Worm (Caenorhabditis elegans) whole organism, mixed stage, embryonic: ENCODE measurements around the gene T02H6.3.

ENCODE experiments used
- M03D4.4 ChIP-seq: sonication (generic microtip); optimal IDR thresholded peaks from 2 replicates; lab custom pipeline; 2017; ENCODE audit warnings: mild to moderate bottlenecking, missing genetic modification characterization, missing compliant biosample characterization
- bed-3 ChIP-seq: fragments of 200-800 bp; sonication (Bioruptor generic); optimal IDR thresholded peaks from 3 replicates; lab custom pipeline; 2018; ENCODE audit warnings: mild to moderate bottlenecking, missing genetic modification characterization, moderate library complexity, missing compliant biosample characterization
- ceh-83 ChIP-seq: fragments of 200-800 bp; sonication (Bioruptor generic); optimal IDR thresholded peaks from 2 replicates; lab custom pipeline; 2018; ENCODE audit warnings: mild to moderate bottlenecking, missing genetic modification characterization, missing compliant biosample characterization
- cnd-1 ChIP-seq: fragments of 200-800 bp; sonication (Bioruptor generic); optimal IDR thresholded peaks from 2 replicates; lab custom pipeline; 2018; ENCODE audit warnings: mild to moderate bottlenecking, missing genetic modification characterization, missing compliant biosample characterization
- elt-1 ChIP-seq: sonication (generic microtip); optimal IDR thresholded peaks from 2 replicates; lab custom pipeline; 2017; ENCODE audit warnings: missing genetic modification characterization, mild to moderate bottlenecking, missing compliant biosample characterization, antibody characterized with exemption, moderate library complexity, borderline replicate concordance; ENCODE audit not compliant: insufficient read depth
- elt-3 ChIP-seq: fragments of 150-350 bp; optimal IDR thresholded peaks from 2 replicates; lab custom pipeline; 2014; ENCODE audit warnings: missing biosample characterization, missing genetic modification characterization
- hlh-1 ChIP-seq: fragments of 150-350 bp; optimal IDR thresholded peaks from 2 replicates; lab custom pipeline; 2014; ENCODE audit warnings: missing biosample characterization, missing genetic modification reagents, missing genetic modification characterization
- lin-13 ChIP-seq: fragments of 150-350 bp; optimal IDR thresholded peaks from 2 replicates; lab custom pipeline; 2014; ENCODE audit warnings: missing biosample characterization, missing genetic modification characterization
- lin-32 ChIP-seq: fragments of 200-800 bp; sonication (Bioruptor generic); optimal IDR thresholded peaks from 2 replicates; lab custom pipeline; 2018; ENCODE audit warnings: mild to moderate bottlenecking, missing genetic modification characterization, missing compliant biosample characterization
- lsy-2 ChIP-seq: fragments of 150-350 bp; optimal IDR thresholded peaks from 2 replicates; lab custom pipeline; 2014; ENCODE audit warnings: missing biosample characterization, missing genetic modification characterization
- mls-2 ChIP-seq: sonication (generic microtip); optimal IDR thresholded peaks from 2 replicates; lab custom pipeline; 2016; ENCODE audit warnings: mild to moderate bottlenecking, missing genetic modification characterization, moderate library complexity, missing compliant biosample characterization
- nhr-237 ChIP-seq: fragments of 150-350 bp; optimal IDR thresholded peaks from 2 replicates; lab custom pipeline; 2014; ENCODE audit warnings: missing biosample characterization, missing genetic modification characterization
- pha-4 ChIP-seq: fragments of 150-350 bp; optimal IDR thresholded peaks from 2 replicates; lab custom pipeline; 2018; ENCODE audit warnings: missing biosample characterization, missing genetic modification reagents, missing genetic modification characterization
- tbx-8 ChIP-seq: fragments of 200-800 bp; sonication (Bioruptor generic); optimal IDR thresholded peaks from 2 replicates; lab custom pipeline; 2018; ENCODE audit warnings: mild to moderate bottlenecking, missing genetic modification characterization, moderate library complexity, missing compliant biosample characterization
- unc-120 ChIP-seq: sonication (generic microtip); optimal IDR thresholded peaks from 2 replicates; lab custom pipeline; 2017; ENCODE audit warnings: missing genetic modification characterization, missing compliant biosample characterization; ENCODE audit not compliant: poor library complexity, severe bottlenecking
- unc-62 ChIP-seq: fragments of 150-350 bp; optimal IDR thresholded peaks from 2 replicates; lab custom pipeline; 2014; ENCODE audit warnings: missing biosample characterization, missing genetic modification reagents, missing genetic modification characterization
- zip-8 ChIP-seq: fragments of 150-350 bp; optimal IDR thresholded peaks from 2 replicates; lab custom pipeline; 2014; ENCODE audit warnings: missing biosample characterization, missing genetic modification characterization

Gene T02H6.3

DNA sequence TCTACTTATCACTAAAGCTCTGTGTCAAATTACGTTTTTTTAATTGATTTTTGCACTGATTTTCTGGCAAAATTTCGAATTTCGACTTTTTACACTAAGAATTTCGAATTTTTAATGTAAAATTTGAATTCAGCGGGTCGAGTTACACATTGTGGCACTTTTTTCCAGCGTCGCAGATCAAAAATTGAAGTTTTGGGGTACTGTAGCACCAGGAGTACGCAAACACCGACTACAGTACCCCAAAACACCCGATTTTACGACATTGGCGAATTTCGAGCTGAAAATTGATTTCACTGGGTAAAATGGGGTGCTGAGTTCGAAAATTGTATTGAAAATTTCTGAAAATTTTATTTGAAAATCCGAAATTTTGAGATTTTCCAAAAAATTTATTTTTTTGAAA lies 40.7 kb downstream of the T02H6.3 start:
- no peak for TF ChIP-seq nhr-237
- peak; percentile 72 for TF ChIP-seq lsy-2 (tag; lab: Kevin White, UChicago)
- TF ChIP-seq lin-13 (tag; lab: Kevin White, UChicago), result peak; percentile 30

DNA sequence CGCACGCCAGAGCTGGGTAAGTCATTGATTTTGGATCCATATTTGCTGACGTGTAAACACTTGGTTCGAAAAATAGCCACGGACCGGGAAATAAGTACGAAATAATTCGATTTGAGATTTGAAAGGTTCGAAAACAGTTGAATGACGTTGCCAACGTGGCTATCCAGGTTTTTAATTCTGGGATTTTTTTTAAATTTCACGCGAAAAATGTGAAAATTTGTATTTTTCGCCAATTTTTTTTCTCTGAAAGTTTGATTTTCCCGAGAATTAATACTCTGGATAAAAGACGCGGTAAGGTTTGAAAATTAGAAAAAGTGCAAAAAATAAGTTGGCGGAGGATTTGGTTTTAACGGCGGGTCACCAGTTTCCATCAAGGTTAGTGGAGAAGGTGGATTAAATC lies 49.2 kb downstream of the T02H6.3 start, which contains the start of gene fbxc-48:
fbxc-48 (minus strand) TSS at position 101 of the 400 bp plus-strand sequence.
- TF ChIP-seq elt-1 (tag; lab: Kevin White, UChicago), result no peak
- TF ChIP-seq zip-8 (tag; lab: Kevin White, UChicago), result no peak
- no peak for TF ChIP-seq cnd-1
- no peak for TF ChIP-seq tbx-8 (GFP tag; lab: Kevin White, UChicago)
- TF ChIP-seq hlh-1, result no peak
- TF ChIP-seq lsy-2 (tag; lab: Kevin White, UChicago), result no peak
- no peak for TF ChIP-seq M03D4.4 (tag; lab: Kevin White, UChicago)
- TF ChIP-seq unc-120 (tag; lab: Kevin White, UChicago), result no peak
- TF ChIP-seq elt-3 (tag; lab: Kevin White, UChicago), result no peak
- no peak for TF ChIP-seq ceh-83 (GFP tag; lab: Kevin White, UChicago)
- TF ChIP-seq bed-3, result no peak
- TF ChIP-seq mls-2 (tag; lab: Kevin White, UChicago), result no peak
- TF ChIP-seq lin-13 (tag; lab: Kevin White, UChicago), result no peak
- TF ChIP-seq lin-32 (GFP tag; lab: Kevin White, UChicago), result no peak
- no peak for TF ChIP-seq unc-62 (GFP tag; lab: Kevin White, UChicago)
- no peak for TF ChIP-seq pha-4 (tag; lab: Kevin White, UChicago)
